Worm (Caenorhabditis elegans): ENCODE measurements around the gene bgal-1.

DNA sequence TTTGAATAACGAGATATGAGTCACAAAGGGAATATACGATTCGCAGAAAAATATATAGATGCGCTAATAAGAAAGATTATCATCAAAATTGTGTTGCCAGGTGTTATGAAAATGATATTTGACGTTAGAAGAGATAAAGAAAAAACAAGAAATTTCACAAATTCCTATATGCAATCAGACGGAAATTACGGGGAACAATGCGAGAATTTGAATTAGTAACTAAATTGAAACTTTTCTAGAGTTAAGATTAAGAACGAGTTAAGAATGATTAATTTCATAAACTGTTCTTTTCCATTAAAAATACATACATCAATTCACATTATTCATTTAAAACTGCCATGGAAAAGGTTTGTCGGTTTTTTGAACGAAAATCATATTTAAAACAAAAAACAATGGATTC, 29.7 kb downstream of the bgal-1 start, which contains the start of gene clc-6:
- TF ChIP-seq him-1 (tag; optimal IDR thresholded peaks at IDR 0.05) (no peak), W03F9.2 (tag; optimal IDR thresholded peaks at IDR 0.05) (no peak)
